Fruit fly (Drosophila melanogaster): ENCODE data around the gene alpha-Est3.

The alpha-Est3 gene

DNA sequence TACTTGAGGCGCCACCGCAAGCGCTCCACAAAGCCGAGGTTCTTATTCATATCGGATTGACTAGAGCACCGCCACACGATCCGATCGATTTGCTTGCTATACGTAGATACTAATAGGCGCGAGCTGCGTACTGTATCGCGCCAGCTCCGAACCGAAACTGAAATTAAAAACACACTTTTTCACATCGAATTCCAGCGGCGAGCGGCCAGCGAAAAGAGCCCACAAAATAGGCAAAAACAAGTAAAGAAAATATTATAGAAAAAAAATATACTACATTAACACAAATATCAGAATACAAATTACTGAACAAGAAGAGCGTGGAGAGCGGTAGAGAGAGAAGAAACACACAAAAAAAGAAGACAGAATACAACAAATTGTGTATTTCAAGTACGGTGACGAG, 17.8 kb downstream of the alpha-Est3 start, which contains the start of gene alpha-Est7:
Gene alpha-Est7, minus strand, starts transcription at position 160 of the 400 bp plus-strand sequence.
- TF ChIP-seq insv (optimal IDR thresholded peaks at IDR 0.05) (no peak), h (optimal IDR thresholded peaks at IDR 0.05) (no peak), ttk (optimal IDR thresholded peaks at IDR 0.05) (no peak), psq (optimal IDR thresholded peaks at IDR 0.05) (no peak), Sin3A (optimal IDR thresholded peaks at IDR 0.05) (no peak), Myc (optimal IDR thresholded peaks at IDR 0.05) (no peak)

DNA sequence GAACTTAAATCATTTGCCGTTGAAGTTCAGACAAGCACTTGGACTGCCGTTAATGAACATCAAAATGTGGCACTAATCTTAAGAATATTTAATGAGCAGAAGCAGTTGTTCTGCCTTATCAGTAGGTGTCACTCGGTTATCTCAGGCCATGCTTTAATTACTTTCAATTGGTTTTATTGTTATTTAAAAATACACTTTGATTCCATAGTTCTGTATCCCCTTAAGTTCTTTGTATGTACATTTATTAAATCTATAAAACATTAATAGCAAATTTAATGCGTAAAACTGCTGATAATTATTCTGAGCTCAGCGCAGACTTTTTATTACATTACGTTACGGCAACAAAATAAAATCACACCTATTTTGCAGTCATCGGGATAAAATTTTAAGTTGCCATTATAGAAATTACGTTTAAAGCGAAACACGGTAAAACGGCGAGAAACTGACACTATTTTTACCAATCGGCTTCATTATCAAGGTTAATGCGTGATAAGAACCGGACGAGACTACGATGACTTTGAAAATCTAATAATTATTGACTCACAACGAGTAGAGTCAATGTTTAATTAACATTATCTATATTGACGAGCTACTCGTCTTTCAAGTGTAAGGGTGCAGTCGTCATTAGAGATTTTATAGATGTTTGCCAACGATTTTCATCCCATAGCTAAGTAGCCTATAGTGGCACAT, 19.0 kb downstream of the alpha-Est3 start:
- TF ChIP-seq insv (optimal IDR thresholded peaks at IDR 0.05) (no peak), Myc (optimal IDR thresholded peaks at IDR 0.05) (no peak), h (optimal IDR thresholded peaks at IDR 0.05) (no peak), Sin3A (optimal IDR thresholded peaks at IDR 0.05) (no peak), ttk (optimal IDR thresholded peaks at IDR 0.05) (no peak), psq (optimal IDR thresholded peaks at IDR 0.05) (no peak)

DNA sequence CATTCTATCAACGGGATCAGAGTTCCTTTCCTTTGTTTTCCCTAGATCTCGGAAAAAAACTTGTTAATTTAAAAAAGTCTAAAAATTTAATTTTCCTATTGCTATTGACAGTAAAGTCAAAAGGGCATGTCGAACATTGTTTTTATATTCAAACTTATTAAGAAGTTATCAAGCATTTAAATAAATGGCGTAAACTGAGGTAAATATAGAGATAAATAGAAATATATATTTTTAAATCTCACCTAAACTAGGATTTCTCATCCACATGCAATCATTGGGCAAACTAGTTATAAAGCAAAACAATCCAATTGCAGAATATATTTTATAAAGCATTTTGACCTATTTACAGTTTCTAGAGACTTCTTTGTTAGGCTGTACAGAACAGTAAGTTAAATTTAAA, 22.1 kb downstream of the alpha-Est3 start, which contains the start of gene Ubc84D:
Gene Ubc84D, minus strand, starts transcription at position 101 of the 400 bp plus-strand sequence.
- TF ChIP-seq h (optimal IDR thresholded peaks at IDR 0.05) (no peak), ttk (optimal IDR thresholded peaks at IDR 0.05) (no peak), insv (optimal IDR thresholded peaks at IDR 0.05) (no peak), Myc (optimal IDR thresholded peaks at IDR 0.05) (no peak), psq (optimal IDR thresholded peaks at IDR 0.05) (no peak), Sin3A (optimal IDR thresholded peaks at IDR 0.05) (no peak)

DNA sequence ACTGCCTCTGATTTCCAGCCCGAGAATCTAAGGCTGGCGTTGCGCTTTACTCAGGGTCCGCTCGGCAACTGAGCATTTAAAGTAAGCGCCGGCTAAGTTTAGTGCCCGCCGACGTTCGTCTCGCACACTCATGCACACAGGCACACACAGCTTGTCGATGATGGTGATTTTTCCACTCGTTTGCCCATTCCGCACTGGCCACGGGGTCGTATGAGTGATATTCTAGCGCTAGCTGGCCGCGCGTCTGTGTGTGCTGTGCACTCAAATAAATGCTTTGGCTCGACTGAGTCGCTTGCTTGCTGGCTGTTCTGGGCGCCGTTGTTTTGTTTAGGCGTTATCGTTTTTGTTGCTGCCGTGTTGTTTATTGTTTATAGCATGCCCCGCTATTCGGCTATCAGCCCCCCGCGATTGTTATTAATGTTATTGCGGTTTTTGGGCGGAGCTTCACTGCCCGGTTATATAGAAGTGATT, 25.8 kb downstream of the alpha-Est3 start, which contains the start of gene alpha-Est8:
Gene alpha-Est8, minus strand, starts transcription at position 72 of the 471 bp plus-strand sequence.
- TF ChIP-seq h (optimal IDR thresholded peaks at IDR 0.05) (no peak), insv (optimal IDR thresholded peaks at IDR 0.05) (no peak), psq (optimal IDR thresholded peaks at IDR 0.05) (no peak), ttk (optimal IDR thresholded peaks at IDR 0.05) (no peak), Sin3A (optimal IDR thresholded peaks at IDR 0.05) (no peak)

DNA sequence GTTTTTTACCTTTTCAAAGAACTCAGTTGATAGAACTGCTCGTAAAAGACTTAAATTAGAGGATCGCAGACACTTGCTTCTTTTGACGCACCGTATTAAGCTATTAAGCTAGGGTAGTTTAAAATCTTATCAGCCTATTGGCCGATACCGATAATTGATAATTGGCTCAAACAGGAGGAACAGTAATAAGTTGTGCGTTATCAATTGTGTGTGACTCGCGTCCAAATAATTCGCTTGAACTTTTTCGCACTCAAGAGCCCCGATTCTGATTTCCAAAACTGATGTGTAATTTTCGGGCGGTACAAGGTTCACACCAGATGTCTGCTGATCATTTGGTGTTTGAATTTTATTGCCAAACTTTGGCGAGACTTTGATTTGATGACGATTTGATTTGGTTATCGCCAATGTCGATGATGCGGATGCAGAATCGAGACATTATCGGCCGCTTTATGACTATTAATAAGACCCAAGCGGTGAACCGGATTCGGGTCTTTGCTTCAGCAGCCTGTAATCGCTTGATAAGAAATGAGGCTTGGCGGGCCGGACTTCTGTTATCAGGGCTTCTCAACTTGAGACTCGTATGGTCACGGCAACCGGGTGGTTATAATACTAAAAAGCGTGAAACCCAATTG, 27.1 kb downstream of the alpha-Est3 start:
- no peak for TF ChIP-seq psq (optimal IDR thresholded peaks at IDR 0.05)
- no peak for TF ChIP-seq Myc (optimal IDR thresholded peaks at IDR 0.05)
- no peak for TF ChIP-seq insv (optimal IDR thresholded peaks at IDR 0.05)
- no peak for TF ChIP-seq ttk (optimal IDR thresholded peaks at IDR 0.05)
- TF ChIP-seq Sin3A (optimal IDR thresholded peaks at IDR 0.05) = no peak
- no peak for TF ChIP-seq h (optimal IDR thresholded peaks at IDR 0.05)

DNA sequence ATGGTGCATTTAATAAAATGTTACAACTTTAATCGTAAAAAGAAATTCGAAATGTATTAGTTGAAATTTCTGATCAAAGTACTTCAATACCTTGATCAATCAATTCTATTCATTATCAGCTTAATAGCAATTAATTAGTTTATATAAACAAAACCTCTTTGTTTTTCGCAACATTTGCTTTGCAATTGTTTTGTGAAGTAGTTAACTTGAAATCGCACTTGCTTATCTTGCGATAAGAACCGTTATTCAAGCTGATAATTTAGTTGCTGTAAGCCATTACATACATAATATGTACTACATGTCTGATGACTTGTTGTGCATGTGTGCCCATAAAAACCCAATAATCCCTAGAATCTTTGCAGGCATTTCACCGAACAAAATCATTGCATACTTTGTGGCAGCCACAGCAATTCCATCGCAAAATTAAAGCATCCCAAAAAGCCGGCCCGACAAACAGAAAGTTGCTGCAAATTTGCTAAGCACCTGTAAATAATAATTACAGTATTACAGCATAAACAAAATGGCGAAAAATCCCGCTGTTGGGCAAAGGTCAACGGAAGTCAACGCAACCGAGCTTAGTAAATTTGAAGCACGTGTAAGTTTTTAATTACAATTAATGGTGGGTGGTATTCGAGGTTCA, 33.1 kb downstream of the alpha-Est3 start:
- TF ChIP-seq h (optimal IDR thresholded peaks at IDR 0.05) = no peak
- no peak for TF ChIP-seq ttk (optimal IDR thresholded peaks at IDR 0.05)
- TF ChIP-seq insv (optimal IDR thresholded peaks at IDR 0.05) = no peak
- TF ChIP-seq Myc (optimal IDR thresholded peaks at IDR 0.05) = no peak
- TF ChIP-seq psq (optimal IDR thresholded peaks at IDR 0.05) = no peak
- TF ChIP-seq Sin3A (optimal IDR thresholded peaks at IDR 0.05) = no peak

DNA sequence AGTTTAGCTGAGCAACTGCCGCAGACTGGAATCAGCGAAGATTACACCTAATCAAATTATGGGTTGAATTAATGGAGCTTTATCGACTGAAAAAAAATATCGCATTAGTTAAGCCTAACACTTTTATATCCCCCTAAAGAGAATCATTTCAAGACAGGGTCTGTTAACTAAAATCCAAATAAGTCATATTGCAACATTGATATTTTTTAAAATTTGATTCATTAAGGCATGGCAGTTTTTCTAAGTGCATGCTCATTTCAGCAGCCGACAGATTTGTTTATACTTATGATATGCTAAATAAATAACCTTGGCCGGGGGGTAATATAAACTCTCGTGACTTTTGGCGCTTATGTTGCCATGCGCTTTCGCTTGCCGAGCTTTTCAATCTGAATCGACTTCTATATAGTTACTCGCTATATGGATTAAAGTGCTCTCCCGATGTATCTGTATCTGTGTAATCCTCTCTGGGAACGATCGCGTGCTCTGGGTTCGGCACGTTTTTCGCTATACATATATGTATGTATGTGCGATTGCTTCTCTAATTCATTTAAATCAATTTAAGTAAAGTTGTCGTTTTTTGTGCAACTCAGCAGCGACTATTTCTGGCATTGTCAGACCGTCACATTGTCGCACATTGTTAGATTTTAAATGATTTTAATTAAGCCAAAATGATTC, 35.0 kb downstream of the alpha-Est3 start:
- TF ChIP-seq ttk (optimal IDR thresholded peaks at IDR 0.05) (no peak), h (optimal IDR thresholded peaks at IDR 0.05) (no peak), Myc (optimal IDR thresholded peaks at IDR 0.05) (no peak), Sin3A (optimal IDR thresholded peaks at IDR 0.05) (no peak), insv (optimal IDR thresholded peaks at IDR 0.05) (no peak), psq (optimal IDR thresholded peaks at IDR 0.05) (no peak)

DNA sequence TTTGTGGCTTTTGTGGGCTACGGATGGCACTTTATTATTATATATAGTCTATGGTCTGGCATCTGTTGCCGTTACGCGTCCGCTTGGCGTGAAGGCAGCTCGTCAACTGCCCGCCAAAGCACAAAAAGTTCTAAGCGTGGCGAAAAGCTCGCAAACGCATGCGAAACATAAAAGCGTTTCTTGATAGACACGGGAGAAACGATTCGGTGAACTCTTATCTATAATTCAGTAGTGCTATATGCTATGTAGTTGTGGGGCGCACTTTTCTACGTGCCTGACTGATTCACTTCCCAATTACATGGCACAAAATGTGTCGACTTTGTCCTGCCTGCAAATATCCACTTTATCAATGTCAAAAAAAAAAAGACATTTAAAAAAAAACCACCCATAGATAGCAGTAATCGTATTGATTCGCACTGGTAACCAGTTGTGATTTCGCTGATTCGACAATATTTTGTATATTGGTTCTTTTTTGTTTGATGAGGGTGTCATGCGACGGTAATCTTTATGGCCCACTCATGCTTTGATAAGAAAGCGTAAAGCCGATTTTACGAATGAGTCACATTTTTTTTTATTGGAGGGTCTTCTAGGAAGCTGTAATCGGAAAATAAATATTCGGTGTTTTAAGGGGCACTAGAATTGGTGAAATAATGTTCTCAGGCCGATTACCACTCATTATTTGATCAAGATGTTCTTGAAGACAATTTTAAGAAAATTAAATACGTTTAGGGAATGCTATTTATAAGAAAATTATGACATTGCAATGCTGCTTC, 36.3 kb downstream of the alpha-Est3 start, which contains the start of gene alpha-Est9:
Gene alpha-Est9, minus strand, starts transcription at position 110 of the 773 bp plus-strand sequence.
- TF ChIP-seq h (optimal IDR thresholded peaks at IDR 0.05) = no peak
- no peak for TF ChIP-seq Myc (optimal IDR thresholded peaks at IDR 0.05)
- no peak for TF ChIP-seq ttk (optimal IDR thresholded peaks at IDR 0.05)

DNA sequence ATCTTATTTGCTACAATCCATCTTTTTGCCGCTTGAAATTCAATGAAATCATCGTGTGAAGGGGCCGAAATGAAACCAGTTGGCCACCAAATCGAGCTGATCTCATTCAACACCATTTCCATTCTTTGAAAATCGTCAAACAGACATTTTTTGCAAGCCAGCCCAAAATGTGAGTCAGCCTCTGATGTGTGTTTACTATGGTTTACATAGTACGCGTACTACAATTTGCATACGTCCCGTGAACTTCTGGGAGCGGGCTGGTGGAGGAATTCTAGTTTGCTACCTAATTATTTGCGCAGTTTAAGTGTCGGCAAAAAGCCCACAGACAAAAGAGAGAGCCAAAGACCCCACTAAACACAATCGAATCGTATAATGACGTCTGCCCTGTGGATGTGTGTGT, 38.2 kb downstream of the alpha-Est3 start:
- TF ChIP-seq Myc (optimal IDR thresholded peaks at IDR 0.05) = no peak
- no peak for TF ChIP-seq psq (optimal IDR thresholded peaks at IDR 0.05)
- no peak for TF ChIP-seq Sin3A (optimal IDR thresholded peaks at IDR 0.05)
- no peak for TF ChIP-seq insv (optimal IDR thresholded peaks at IDR 0.05)
- no peak for TF ChIP-seq ttk (optimal IDR thresholded peaks at IDR 0.05)
- TF ChIP-seq h (optimal IDR thresholded peaks at IDR 0.05) = no peak

DNA sequence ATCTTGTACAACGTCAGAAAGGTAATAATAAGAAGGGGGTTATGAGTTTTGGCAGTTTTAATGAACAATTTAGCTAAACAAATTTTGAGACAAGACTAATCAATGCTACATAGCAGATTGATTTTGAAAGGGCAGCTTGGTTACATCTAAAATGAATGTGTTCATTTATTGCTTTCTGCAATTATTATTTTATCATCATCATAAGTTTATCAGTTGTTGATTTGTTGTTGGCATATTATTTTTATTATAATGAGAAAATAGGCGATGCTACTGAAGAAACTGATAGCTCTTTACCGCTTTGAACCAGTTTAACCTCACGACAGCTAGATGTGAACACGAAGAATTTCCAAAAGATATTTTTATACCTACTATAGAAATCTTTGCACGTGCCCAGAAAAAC, 39.2 kb downstream of the alpha-Est3 start, which contains the start of gene Mics1:
Gene Mics1, minus strand, starts transcription at position 101 of the 400 bp plus-strand sequence.
- no peak for TF ChIP-seq Myc (optimal IDR thresholded peaks at IDR 0.05)

DNA sequence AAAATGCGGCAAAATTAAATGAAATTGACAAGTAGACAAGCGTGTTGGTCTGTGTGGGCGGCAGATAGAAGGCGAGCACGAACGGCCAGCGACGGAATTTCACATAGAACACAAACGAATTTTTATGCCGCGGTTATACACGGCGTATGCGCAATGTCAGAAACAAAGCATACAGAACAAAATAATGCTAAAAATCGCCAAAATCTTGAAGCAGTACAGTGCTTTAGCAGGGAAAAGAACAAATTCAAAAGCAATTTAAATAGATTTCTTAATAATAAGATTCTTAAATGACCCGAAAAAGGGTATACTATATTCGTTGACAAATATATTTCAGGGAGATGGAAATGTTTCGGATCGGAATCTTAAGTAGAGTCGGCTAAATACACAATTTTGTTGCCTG, 40.9 kb downstream of the alpha-Est3 start:
- TF ChIP-seq Myc (optimal IDR thresholded peaks at IDR 0.05) (no peak), h (optimal IDR thresholded peaks at IDR 0.05) (no peak), Sin3A (optimal IDR thresholded peaks at IDR 0.05) (no peak), ttk (optimal IDR thresholded peaks at IDR 0.05) (no peak), insv (optimal IDR thresholded peaks at IDR 0.05) (no peak), psq (optimal IDR thresholded peaks at IDR 0.05) (no peak)
